Worm (Caenorhabditis elegans) whole organism, young adult: ENCODE measurements around the gene F22F4.4.

Experiments used
- C06A6.2 ChIP-seq: fragments of 200-800 bp; sonication (Bioruptor generic); conservative IDR thresholded peaks from 2 replicates; pipeline ENCODE4 v1.3.6; 2022; ENCODE audit warnings: missing genetic modification characterization, missing compliant biosample characterization
- F23B12.7 ChIP-seq: sonication (generic microtip); optimal IDR thresholded peaks from 2 replicates; lab custom pipeline; 2017; ENCODE audit warnings: missing genetic modification characterization, mild to moderate bottlenecking, missing compliant biosample characterization, antibody characterized with exemption, moderate library complexity; ENCODE audit not compliant: insufficient read depth
- mxl-1 ChIP-seq: sonication (generic microtip); optimal IDR thresholded peaks from 2 replicates; lab custom pipeline; 2016; ENCODE audit warnings: missing genetic modification characterization, missing compliant biosample characterization
- nfya-1 ChIP-seq: sonication (generic microtip); optimal IDR thresholded peaks from 2 replicates; lab custom pipeline; 2017; ENCODE audit warnings: antibody characterized with exemption, missing compliant biosample characterization, missing genetic modification characterization, borderline replicate concordance; ENCODE audit not compliant: insufficient read depth
- zim-3 ChIP-seq: sonication (generic microtip); optimal IDR thresholded peaks from 2 replicates; lab custom pipeline; 2017; ENCODE audit warnings: mild to moderate bottlenecking, missing genetic modification characterization, moderate library complexity, missing compliant biosample characterization

The F22F4.4 gene

ce11 chrX:5953174-5953573, 48.2 kb downstream of the F22F4.4 start, which contains the start of the genes R07E4.5 and R07E4.3 (continued):
- TF ChIP-seq nfya-1 (no peak), mxl-1 (no peak), zim-3 (no peak), C06A6.2 (GFP tag; lab: Robert Waterston, UW) (no peak), F23B12.7 (tag; lab: Kevin White, UChicago) (peak; percentile 1)
